Fruit fly (Drosophila melanogaster): ENCODE data around the gene Vps15.
A peak's percentile ranks its signal among the peaks of the same experiment; 100 is the strongest.

The Vps15 gene

DNA sequence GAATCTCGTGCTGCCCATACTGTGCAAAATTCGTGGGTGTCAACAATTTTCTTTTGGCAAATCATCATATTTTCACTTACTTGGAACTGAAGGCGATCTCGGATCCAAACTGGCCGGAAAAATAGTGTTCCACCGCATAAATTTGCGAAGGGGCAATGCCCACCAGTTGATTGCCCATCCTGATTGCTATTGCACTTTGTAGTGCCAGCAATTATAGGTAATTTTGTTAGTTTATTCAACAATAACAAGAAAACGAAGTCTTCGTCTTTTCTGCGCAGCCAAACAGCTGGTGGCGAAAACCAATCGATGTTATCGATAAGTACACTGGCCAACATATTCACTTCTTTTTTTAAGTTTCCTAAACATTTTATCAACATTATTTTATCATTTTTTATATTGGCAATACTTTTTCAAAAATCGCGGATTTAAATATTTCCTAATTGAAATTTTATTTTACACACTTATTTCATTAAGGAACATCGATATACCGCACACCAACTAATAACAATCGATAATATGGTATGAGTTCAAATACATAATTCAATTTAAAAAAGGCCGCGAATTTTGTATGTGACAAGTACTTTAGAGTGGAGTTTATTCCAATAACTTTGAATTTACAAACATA lies at the start of gene Vps15 (continued):
- TF ChIP-seq CG14710 (tag; optimal IDR thresholded peaks at IDR 0.05) = peak; percentile 90
- no peak for TF ChIP-seq pfk (GFP tag; optimal IDR thresholded peaks at IDR 0.05)
- TF ChIP-seq Six4 (GFP tag; optimal IDR thresholded peaks at IDR 0.05) = peak; percentile 69
- TF ChIP-seq tll (GFP tag; optimal IDR thresholded peaks at IDR 0.05) = no peak
- peak; percentile 57 for TF ChIP-seq CG3838 (GFP tag; optimal IDR thresholded peaks at IDR 0.05)
- no peak for TF ChIP-seq pan (optimal IDR thresholded peaks at IDR 0.05)
- TF ChIP-seq pan (GFP tag; optimal IDR thresholded peaks at IDR 0.05 in 1 of 2, IDR thresholded peaks at IDR 0.05 in 1 of 2) = peak in 1 of 2 experiments; percentile 72
- no peak for TF ChIP-seq CG11093 (GFP tag; IDR thresholded peaks at IDR 0.05)
- TF ChIP-seq CG6175 (GFP tag; IDR thresholded peaks at IDR 0.05) = no peak
- peak; percentile 44 for TF ChIP-seq CG14441 (GFP tag; IDR thresholded peaks at IDR 0.05)
- TF ChIP-seq sob (GFP tag; IDR thresholded peaks at IDR 0.05) = peak; percentile 81
- TF ChIP-seq CG11723 (GFP tag; optimal IDR thresholded peaks at IDR 0.05) = no peak
- TF ChIP-seq NFAT (GFP tag; IDR thresholded peaks at IDR 0.05) = peak; percentile 44; the same call in 1 of the 2 replicates
- peak; percentile 57 for TF ChIP-seq Asciz (GFP tag; optimal IDR thresholded peaks at IDR 0.05)
- TF ChIP-seq az2 (GFP tag; optimal IDR thresholded peaks at IDR 0.05) = peak; percentile 71
- TF ChIP-seq caup (GFP tag; optimal IDR thresholded peaks at IDR 0.05; ENCODE audit: severe bottlenecking) = peak; percentile 52
- peak; percentile 5 for TF ChIP-seq D19B (GFP tag; optimal IDR thresholded peaks at IDR 0.05)
- peak; percentile 47 for TF ChIP-seq her (GFP tag; optimal IDR thresholded peaks at IDR 0.05)
- TF ChIP-seq nerfin-2 (GFP tag; IDR thresholded peaks at IDR 0.05; ENCODE audit: partially characterized antibody) = peak; percentile 84
- TF ChIP-seq ems (GFP tag; optimal IDR thresholded peaks at IDR 0.05) = peak; percentile 77
- TF ChIP-seq sug (tag; optimal IDR thresholded peaks at IDR 0.05) = peak; percentile 84
- peak; percentile 68 for TF ChIP-seq Bteb2 (GFP tag; optimal IDR thresholded peaks at IDR 0.05)
- peak; percentile 62 for TF ChIP-seq CG3847 (GFP tag; IDR thresholded peaks at IDR 0.05)
- TF ChIP-seq lbe (GFP tag; optimal IDR thresholded peaks at IDR 0.05) = peak; percentile 61
- peak; percentile 50; the same call in 1 of the 2 replicates for TF ChIP-seq cas (GFP tag; IDR thresholded peaks at IDR 0.05)
- peak; percentile 61 for TF ChIP-seq CG17568 (GFP tag; optimal IDR thresholded peaks at IDR 0.05)
- TF ChIP-seq CG10654 (GFP tag; optimal IDR thresholded peaks at IDR 0.05) = peak; percentile 57
- no peak for TF ChIP-seq bowl (GFP tag; IDR thresholded peaks at IDR 0.05)
- TF ChIP-seq Dek (tag; optimal IDR thresholded peaks at IDR 0.05) = peak; percentile 75
- TF ChIP-seq phol (tag; optimal IDR thresholded peaks at IDR 0.05) = peak; percentile 89
- peak; percentile 38 for TF ChIP-seq fu2 (GFP tag; optimal IDR thresholded peaks at IDR 0.05)
- TF ChIP-seq Tbp (GFP tag; optimal IDR thresholded peaks at IDR 0.05) = no peak
- TF ChIP-seq Mad (GFP tag; optimal IDR thresholded peaks at IDR 0.05) = peak; percentile 48
- no peak for TF ChIP-seq CG15479 (GFP tag; optimal IDR thresholded peaks at IDR 0.05)
- TF ChIP-seq CG3281 (GFP tag; optimal IDR thresholded peaks at IDR 0.05) = peak; percentile 72
- TF ChIP-seq CG33557 (GFP tag; optimal IDR thresholded peaks at IDR 0.05) = peak; percentile 72
- TF ChIP-seq lilli (GFP tag; optimal IDR thresholded peaks at IDR 0.05) = peak; percentile 82
- TF ChIP-seq schlank (tag; optimal IDR thresholded peaks at IDR 0.05) = no peak
- no peak for TF ChIP-seq Nf-YA (GFP tag; IDR thresholded peaks at IDR 0.05)
- TF ChIP-seq trh (GFP tag; optimal IDR thresholded peaks at IDR 0.05) = no peak
- TF ChIP-seq Hr51 (GFP tag; optimal IDR thresholded peaks at IDR 0.05) = peak; percentile 44 to 83
- peak; percentile 65 for TF ChIP-seq slp2 (GFP tag; optimal IDR thresholded peaks at IDR 0.05)
- TF ChIP-seq CG12071 (GFP tag; optimal IDR thresholded peaks at IDR 0.05) = no peak
- TF ChIP-seq CG17612 (GFP tag; IDR thresholded peaks at IDR 0.05) = no peak
- peak; percentile 63 for TF ChIP-seq kay (GFP tag; optimal IDR thresholded peaks at IDR 0.05)
- peak; percentile 27 for TF ChIP-seq NC2α (GFP tag; optimal IDR thresholded peaks at IDR 0.05)
- TF ChIP-seq kah (GFP tag; optimal IDR thresholded peaks at IDR 0.05) = no peak
- peak; percentile 49; the same call in 2 of the 3 replicates for TF ChIP-seq CG14050 (GFP tag; IDR thresholded peaks at IDR 0.05)
- TF ChIP-seq crp (GFP tag; optimal IDR thresholded peaks at IDR 0.05) = peak; percentile 43 to 90
- peak; percentile 84 for TF ChIP-seq CG14014 (GFP tag; IDR thresholded peaks at IDR 0.05)

Measured in whole organism, embryonic.